Worm (Caenorhabditis elegans) whole organism, early embryonic: ENCODE data around the gene Y105C5B.15.

Experiments used
- B0310.2 ChIP-seq: sonication (generic microtip); optimal IDR thresholded peaks from 2 replicates; lab custom pipeline; 2016; ENCODE audit warnings: mild to moderate bottlenecking, missing genetic modification characterization, missing compliant biosample characterization
- F13C5.2 ChIP-seq: sonication (generic microtip); optimal IDR thresholded peaks from 2 replicates; lab custom pipeline; 2017; ENCODE audit warnings: mild to moderate bottlenecking, missing genetic modification characterization, inconsistent platforms, missing compliant biosample characterization
- ama-1 ChIP-seq: fragments of 150-350 bp; optimal IDR thresholded peaks from 2 replicates; lab custom pipeline; 2014
- ets-7 ChIP-seq: sonication (generic microtip); optimal IDR thresholded peaks from 2 replicates; lab custom pipeline; 2016; ENCODE audit warnings: missing genotype, missing genetic modification characterization, missing compliant biosample characterization
- hmg-4 ChIP-seq: fragments of 200-800 bp; sonication (Bioruptor generic); optimal IDR thresholded peaks from 2 replicates; lab custom pipeline; 2018; ENCODE audit warnings: mild to moderate bottlenecking, missing genetic modification characterization, missing compliant biosample characterization
- pes-1 ChIP-seq: fragments of 200-800 bp; sonication (Bioruptor generic); IDR thresholded peaks from 2 replicates; pipeline ENCODE4 v1.3.6; 2022; ENCODE audit warnings: missing genetic modification reagents, missing genetic modification characterization, missing compliant biosample characterization
- scrt-1 ChIP-seq: fragments of 200-800 bp; sonication (Bioruptor generic); IDR thresholded peaks from 2 replicates; pipeline ENCODE4 v1.3.6; 2022; ENCODE audit warnings: missing genetic modification characterization, missing compliant biosample characterization

DNA sequence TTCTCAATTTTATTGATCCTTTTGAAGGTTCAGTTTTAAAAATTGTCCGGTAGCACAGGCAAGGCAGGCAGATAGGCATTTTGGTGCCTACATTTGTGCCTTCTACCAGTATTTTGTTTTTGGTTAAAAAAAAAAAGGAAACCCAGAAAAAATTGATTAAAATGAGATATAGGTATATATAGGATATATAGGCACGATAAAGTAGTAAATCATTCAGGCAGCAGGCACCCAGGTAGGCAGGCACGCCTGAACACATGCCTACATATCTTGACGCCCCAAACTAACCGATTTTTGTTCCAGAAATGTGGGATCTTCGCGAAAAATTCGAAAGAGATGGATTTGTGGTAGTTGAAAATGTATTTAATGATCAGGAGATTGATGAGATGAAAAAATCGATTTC, 21.5 kb upstream of the Y105C5B.15 start, which contains the start of gene Y105C5B.9:
- TF ChIP-seq B0310.2 (no peak), ama-1 (lab: Kevin White, UChicago) (no peak), scrt-1 (GFP tag; lab: Robert Waterston, UW) (no peak), hmg-4 (GFP tag; lab: Kevin White, UChicago) (no peak), ets-7 (tag; lab: Kevin White, UChicago) (no peak), F13C5.2 (tag; lab: Kevin White, UChicago) (no peak), pes-1 (no peak)
